Fruit fly (Drosophila melanogaster) whole organism, embryonic: Measurements from ENCODE around the gene CG17329.

Experiments used
- Bteb2 ChIP-seq: fragments of 200-800 bp; sonication (Bioruptor generic); optimal IDR thresholded peaks from 2 replicates; lab custom pipeline; 2016; ENCODE audit warnings: missing biosample characterization, missing genetic modification characterization
- CG10979 ChIP-seq: fragments of 200-800 bp; sonication (Bioruptor generic); optimal IDR thresholded peaks from 2 replicates; lab custom pipeline; 2018; ENCODE audit warnings: missing biosample characterization, mild to moderate bottlenecking, missing genetic modification characterization, moderate library complexity
- CG11085 ChIP-seq: fragments of 200-800 bp; sonication (Bioruptor generic); IDR thresholded peaks from 2 replicates; pipeline ENCODE4 v1.3.6; 2022; ENCODE audit warnings: missing biosample characterization, missing genetic modification characterization
- CG11093 ChIP-seq: fragments of 200-800 bp; sonication (Bioruptor generic); IDR thresholded peaks from 3 replicates; pipeline ENCODE4 v1.3.6; 2022; ENCODE audit warnings: missing biosample characterization, missing genetic modification characterization
- CG11560 ChIP-seq: fragments of 200-800 bp; sonication (Bioruptor generic); IDR thresholded peaks from 3 replicates; pipeline ENCODE4 v1.3.6; 2022; ENCODE audit warnings: missing biosample characterization, missing genetic modification characterization
- CG11723 ChIP-seq: fragments of 200-800 bp; sonication (Bioruptor generic); optimal IDR thresholded peaks from 2 replicates; lab custom pipeline; 2017; ENCODE audit warnings: missing biosample characterization, mild to moderate bottlenecking, missing genetic modification characterization
- CG13624 ChIP-seq: fragments of 200-800 bp; sonication (Bioruptor generic); optimal IDR thresholded peaks from 2 replicates; lab custom pipeline; 2016; ENCODE audit warnings: missing biosample characterization, missing genetic modification characterization
- CG13775 ChIP-seq: fragments of 200-800 bp; sonication (Bioruptor generic); optimal IDR thresholded peaks from 3 replicates; lab custom pipeline; 2017; ENCODE audit warnings: missing biosample characterization, mild to moderate bottlenecking, missing genetic modification characterization
- CG1603 ChIP-seq: fragments of 200-800 bp; sonication (Bioruptor generic); optimal IDR thresholded peaks from 2 replicates; lab custom pipeline; 2019; ENCODE audit warnings: missing biosample characterization, mild to moderate bottlenecking, missing genetic modification characterization, moderate library complexity
- CG1647 ChIP-seq: fragments of 200-800 bp; sonication (Bioruptor generic); optimal IDR thresholded peaks from 3 replicates; lab custom pipeline; 2016; ENCODE audit warnings: missing biosample characterization, missing genetic modification characterization
- CG17385 ChIP-seq: fragments of 200-800 bp; sonication (Bioruptor generic); optimal IDR thresholded peaks from 3 replicates; lab custom pipeline; 2018; ENCODE audit warnings: missing biosample characterization, mild to moderate bottlenecking, missing genetic modification characterization
- CG17568 ChIP-seq: fragments of 200-800 bp; sonication (Bioruptor generic); optimal IDR thresholded peaks from 2 replicates; lab custom pipeline; 2018; ENCODE audit warnings: missing biosample characterization, mild to moderate bottlenecking, missing genetic modification characterization, moderate library complexity
- CG18476 ChIP-seq: fragments of 200-800 bp; sonication (Bioruptor generic); optimal IDR thresholded peaks from 2 replicates; lab custom pipeline; 2016; ENCODE audit warnings: missing biosample characterization, mild to moderate bottlenecking, missing genetic modification characterization
- CG2202 ChIP-seq: fragments of 200-800 bp; sonication (Bioruptor generic); optimal IDR thresholded peaks from 2 replicates; lab custom pipeline; 2018; ENCODE audit warnings: missing biosample characterization, mild to moderate bottlenecking, missing genetic modification characterization
- CG3838 ChIP-seq: fragments of 200-800 bp; sonication (Bioruptor generic); optimal IDR thresholded peaks from 3 replicates; lab custom pipeline; 2016; ENCODE audit warnings: missing biosample characterization, missing genetic modification characterization
- CG3995 ChIP-seq: fragments of 200-800 bp; sonication (Bioruptor generic); optimal IDR thresholded peaks from 3 replicates; lab custom pipeline; 2016; ENCODE audit warnings: missing biosample characterization, missing genetic modification characterization
- CG42726 ChIP-seq: fragments of 200-800 bp; sonication (Bioruptor generic); IDR thresholded peaks from 2 replicates; pipeline ENCODE4 v1.3.6; 2022; ENCODE audit warnings: missing biosample characterization, missing genetic modification characterization; ENCODE audit not compliant: partially characterized antibody
- CG4360 ChIP-seq: fragments of 200-800 bp; sonication (Bioruptor generic); IDR thresholded peaks from 2 replicates; pipeline ENCODE4 v1.3.6; 2022; ENCODE audit warnings: missing biosample characterization, missing genetic modification characterization
- CG5245 ChIP-seq: fragments of 200-800 bp; sonication (Bioruptor generic); optimal IDR thresholded peaks from 3 replicates; lab custom pipeline; 2016; ENCODE audit warnings: missing biosample characterization, missing genetic modification characterization
- CG7556 ChIP-seq: fragments of 200-800 bp; sonication (Bioruptor generic); optimal IDR thresholded peaks from 2 replicates; lab custom pipeline; 2017; ENCODE audit warnings: missing biosample characterization, mild to moderate bottlenecking, missing genetic modification characterization
- CG9727 ChIP-seq: fragments of 200-800 bp; sonication (Bioruptor generic); optimal IDR thresholded peaks from 3 replicates; lab custom pipeline; 2017; ENCODE audit warnings: missing biosample characterization, mild to moderate bottlenecking, missing genetic modification characterization
- Gug ChIP-seq: fragments of 200-800 bp; sonication (Bioruptor generic); IDR thresholded peaks from 4 replicates; pipeline ENCODE4 v1.3.6; 2022; ENCODE audit warnings: missing biosample characterization, missing genetic modification characterization
- HLH54F ChIP-seq: fragments of 200-800 bp; sonication (Bioruptor generic); optimal IDR thresholded peaks from 3 replicates; lab custom pipeline; 2016; ENCODE audit warnings: missing biosample characterization, missing genetic modification characterization
- HLHmδ ChIP-seq: fragments of 200-800 bp; sonication (Bioruptor generic); optimal IDR thresholded peaks from 2 replicates; lab custom pipeline; 2018; ENCODE audit warnings: missing biosample characterization, mild to moderate bottlenecking, missing genetic modification characterization, moderate library complexity
- Hr3 ChIP-seq: fragments of 200-800 bp; sonication (Bioruptor generic); optimal IDR thresholded peaks from 3 replicates; lab custom pipeline; 2016; ENCODE audit warnings: missing biosample characterization, missing genetic modification characterization
- Hr39 ChIP-seq: fragments of >200 bp; optimal IDR thresholded peaks from 2 replicates; lab custom pipeline; 2017
- Lpt ChIP-seq: fragments of >200 bp; optimal IDR thresholded peaks from 2 replicates; lab custom pipeline; 2018; ENCODE audit warnings: missing biosample characterization, missing genetic modification characterization
- Med ChIP-seq: fragments of 200-800 bp; sonication (Bioruptor generic); peaks from one replicate; lab custom pipeline; 2016; ENCODE audit warnings: missing biosample characterization, missing genetic modification characterization, mild to moderate bottlenecking, inconsistent platforms, moderate library complexity
- Mrtf ChIP-seq: fragments of 200-800 bp; sonication (Bioruptor generic); IDR thresholded peaks from 3 replicates; pipeline ENCODE4 v1.3.6; 2022; ENCODE audit warnings: missing biosample characterization, missing genetic modification characterization
- Sox100B ChIP-seq: fragments of 200-800 bp; sonication (Bioruptor generic); optimal IDR thresholded peaks from 3 replicates; lab custom pipeline; 2018; ENCODE audit warnings: missing biosample characterization, mild to moderate bottlenecking, missing genetic modification characterization
- Spps ChIP-seq: fragments of 200-800 bp; sonication (Bioruptor generic); optimal IDR thresholded peaks from 2 replicates; lab custom pipeline; 2018; ENCODE audit warnings: missing biosample characterization, mild to moderate bottlenecking, missing genetic modification characterization
- Ssrp ChIP-seq: fragments of 200-800 bp; sonication (Bioruptor generic); optimal IDR thresholded peaks from 2 replicates; lab custom pipeline; 2018; ENCODE audit warnings: missing biosample characterization, mild to moderate bottlenecking, missing genetic modification characterization, moderate library complexity
- ara ChIP-seq: fragments of 200-800 bp; sonication (Bioruptor generic); IDR thresholded peaks from 2 replicates; pipeline ENCODE4 v1.3.6; 2022; ENCODE audit warnings: missing biosample characterization, missing genetic modification characterization
- bcd ChIP-seq: fragments of 200-800 bp; sonication (Bioruptor generic); optimal IDR thresholded peaks from 2 replicates; lab custom pipeline; 2017; ENCODE audit warnings: missing biosample characterization, mild to moderate bottlenecking, missing genetic modification characterization
- cad ChIP-seq: fragments of >200 bp; optimal IDR thresholded peaks from 2 replicates; lab custom pipeline; 2017; ENCODE audit warnings: missing biosample characterization, missing genetic modification characterization
- chinmo ChIP-seq: fragments of 200-800 bp; sonication (Bioruptor generic); IDR thresholded peaks from 4 replicates; pipeline ENCODE4 v1.3.6; 2022; ENCODE audit warnings: missing biosample characterization, missing genetic modification characterization; ENCODE audit not compliant: partially characterized antibody
- crp ChIP-seq, 2 experiments: fragments of 200-800 bp; sonication (Bioruptor generic); optimal IDR thresholded peaks; 2 replicates in 1 of 2; 3 replicates in 1 of 2; lab custom pipeline; 2017; ENCODE audit warnings: missing biosample characterization in 2 of 2, missing genetic modification characterization in 2 of 2, mild to moderate bottlenecking in 1 of 2, moderate library complexity in 1 of 2
- da ChIP-seq: fragments of 200-800 bp; sonication (Bioruptor generic); optimal IDR thresholded peaks from 2 replicates; lab custom pipeline; 2016; ENCODE audit warnings: missing biosample characterization, missing genetic modification characterization
- en ChIP-seq: fragments of 200-800 bp; sonication (Bioruptor generic); optimal IDR thresholded peaks from 2 replicates; lab custom pipeline; 2016; ENCODE audit warnings: missing biosample characterization, missing genetic modification characterization
- gro ChIP-seq: fragments of 200-800 bp; sonication (Bioruptor generic); optimal IDR thresholded peaks from 2 replicates; lab custom pipeline; 2016; ENCODE audit warnings: missing biosample characterization, missing genetic modification characterization
- jumu ChIP-seq: fragments of 200-800 bp; sonication (Bioruptor generic); optimal IDR thresholded peaks from 3 replicates; lab custom pipeline; 2016; ENCODE audit warnings: missing biosample characterization, missing genetic modification characterization
- luna ChIP-seq: fragments of 200-800 bp; sonication (Bioruptor generic); optimal IDR thresholded peaks from 2 replicates; lab custom pipeline; 2016; ENCODE audit warnings: missing biosample characterization, missing genetic modification characterization
- mam ChIP-seq: fragments of 200-800 bp; sonication (Bioruptor generic); optimal IDR thresholded peaks from 3 replicates; lab custom pipeline; 2016; ENCODE audit warnings: missing biosample characterization, missing genetic modification characterization
- mirr ChIP-seq: fragments of 200-800 bp; sonication (Bioruptor generic); optimal IDR thresholded peaks from 3 replicates; lab custom pipeline; 2018; ENCODE audit warnings: missing biosample characterization, mild to moderate bottlenecking, missing genetic modification characterization
- nmo ChIP-seq: fragments of 200-800 bp; sonication (Bioruptor generic); optimal IDR thresholded peaks from 2 replicates; lab custom pipeline; 2018; ENCODE audit warnings: missing biosample characterization, mild to moderate bottlenecking, missing genetic modification characterization, moderate library complexity
- pho ChIP-seq: fragments of 200-800 bp; sonication (Bioruptor generic); optimal IDR thresholded peaks from 2 replicates; lab custom pipeline; 2016; ENCODE audit warnings: missing biosample characterization, missing genetic modification characterization
- pnt ChIP-seq: fragments of 200-800 bp; sonication (Bioruptor generic); optimal IDR thresholded peaks from 3 replicates; lab custom pipeline; 2016; ENCODE audit warnings: missing biosample characterization, missing genetic modification characterization
- sisA ChIP-seq: fragments of 200-800 bp; sonication (Bioruptor generic); IDR thresholded peaks from 2 replicates; pipeline ENCODE4 v1.3.6; 2022; ENCODE audit warnings: missing biosample characterization, missing genetic modification characterization
- tap ChIP-seq: fragments of 200-800 bp; optimal IDR thresholded peaks from 3 replicates; lab custom pipeline; 2019; ENCODE audit warnings: missing biosample characterization, mild to moderate bottlenecking, missing genetic modification characterization, moderate library complexity
- tna ChIP-seq: fragments of 200-800 bp; sonication (Bioruptor generic); IDR thresholded peaks from 2 replicates; pipeline ENCODE4 v1.3.6; 2022; ENCODE audit warnings: missing biosample characterization, missing genetic modification characterization; ENCODE audit not compliant: partially characterized antibody
- toy ChIP-seq: fragments of 200-800 bp; sonication (Bioruptor generic); IDR thresholded peaks from 2 replicates; pipeline ENCODE4 v1.3.6; 2022; ENCODE audit warnings: missing biosample characterization, missing genetic modification characterization
- z ChIP-seq: fragments of 200-800 bp; sonication (Bioruptor generic); IDR thresholded peaks from 3 replicates; pipeline ENCODE4 v1.3.6; 2022; ENCODE audit warnings: missing biosample characterization, missing genetic modification characterization

CG17329 gene

DNA sequence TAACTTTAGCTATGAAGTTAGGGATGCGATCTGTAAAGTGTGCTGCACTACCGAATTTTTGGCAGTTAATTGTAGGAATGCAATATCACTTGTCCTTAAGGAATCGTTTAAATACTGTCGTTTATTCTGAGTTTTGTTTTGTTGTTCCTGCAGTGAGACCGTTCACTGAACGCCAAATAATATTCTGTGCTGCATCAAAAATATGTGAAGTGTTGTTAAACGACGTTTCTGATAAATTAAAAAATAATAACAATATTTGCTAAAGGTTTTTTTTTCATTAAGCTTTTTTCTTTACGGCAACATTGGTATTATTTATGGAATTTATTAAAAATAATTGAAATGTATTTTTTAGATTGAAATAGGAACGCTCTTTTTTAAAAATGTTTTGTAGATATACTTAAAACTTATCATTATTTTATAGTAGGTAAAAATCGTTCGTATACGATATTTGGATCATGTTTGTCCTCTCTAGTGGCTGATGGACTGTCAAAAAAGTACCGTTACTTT lies 11.7 kb downstream of the CG17329 start, which contains the start of gene GMF (continued):
- no peak for TF ChIP-seq chinmo (GFP tag; lab: Robert Waterston, UW)
- TF ChIP-seq Med (GFP tag; lab: Kevin White, UChicago) = peak; percentile 63
- no peak for TF ChIP-seq CG11093 (GFP tag; lab: Robert Waterston, UW)
- TF ChIP-seq CG10979 = peak; percentile 63
- TF ChIP-seq CG1603 (tag; lab: Kevin White, UChicago) = no peak
- no peak for TF ChIP-seq toy (GFP tag; lab: Robert Waterston, UW)
- no peak for TF ChIP-seq HLHmδ (GFP tag; lab: Kevin White, UChicago)
- TF ChIP-seq ara = no peak
- no peak for TF ChIP-seq Gug
- no peak for TF ChIP-seq CG17568 (GFP tag; lab: Kevin White, UChicago)
- peak; percentile 53 for TF ChIP-seq CG3995 (GFP tag; lab: Kevin White, UChicago)
- no peak for TF ChIP-seq gro (GFP tag; lab: Kevin White, UChicago)
- no peak for TF ChIP-seq Hr39 (lab: Kevin White, UChicago)
- peak; percentile 41 for TF ChIP-seq Ssrp (tag; lab: Kevin White, UChicago)
- TF ChIP-seq CG5245 (GFP tag; lab: Kevin White, UChicago) = no peak
- peak; percentile 37 for TF ChIP-seq Hr3
- TF ChIP-seq Sox100B (GFP tag; lab: Kevin White, UChicago) = peak; percentile 31
- TF ChIP-seq cad = no peak
- no peak for TF ChIP-seq CG1647 (GFP tag; lab: Kevin White, UChicago)
- TF ChIP-seq Bteb2 (GFP tag; lab: Kevin White, UChicago) = peak; percentile 6
- no peak for TF ChIP-seq CG11560 (tag; lab: Robert Waterston, UW)
- TF ChIP-seq HLH54F (GFP tag; lab: Kevin White, UChicago) = peak; percentile 7
- TF ChIP-seq CG13775 (GFP tag; lab: Kevin White, UChicago) = no peak
- TF ChIP-seq da = no peak
- TF ChIP-seq mam (GFP tag; lab: Kevin White, UChicago) = no peak
- TF ChIP-seq crp (GFP tag; optimal IDR thresholded peaks at IDR 0.05; lab: Kevin White, UChicago) = peak in 1 of 2 experiments; percentile 21
- peak; percentile 30 for TF ChIP-seq CG7556 (GFP tag; lab: Kevin White, UChicago)
- TF ChIP-seq Lpt (GFP tag; lab: Kevin White, UChicago) = no peak
- TF ChIP-seq bcd (GFP tag; lab: Kevin White, UChicago) = no peak
- TF ChIP-seq CG3838 (GFP tag; lab: Kevin White, UChicago) = no peak
- TF ChIP-seq pho = peak; percentile 12
- peak; percentile 38 for TF ChIP-seq CG17385 (GFP tag; lab: Kevin White, UChicago)
- peak; percentile 50 for TF ChIP-seq CG9727 (GFP tag; lab: Kevin White, UChicago)
- no peak for TF ChIP-seq mirr (GFP tag; lab: Kevin White, UChicago)
- no peak for TF ChIP-seq tap
- no peak for TF ChIP-seq jumu
- no peak for TF ChIP-seq pnt
- TF ChIP-seq CG11723 = no peak
- TF ChIP-seq CG18476 = peak; percentile 29
- TF ChIP-seq CG11085 (GFP tag; lab: Robert Waterston, UW) = no peak
- TF ChIP-seq CG4360 (GFP tag; lab: Robert Waterston, UW) = no peak
- no peak for TF ChIP-seq tna (GFP tag; lab: Robert Waterston, UW)
- TF ChIP-seq CG2202 (tag; lab: Kevin White, UChicago) = no peak
- peak; percentile 75 for TF ChIP-seq nmo (GFP tag; lab: Kevin White, UChicago)
- no peak for TF ChIP-seq Spps (tag; lab: Kevin White, UChicago)
- no peak for TF ChIP-seq sisA
- TF ChIP-seq z = no peak
- TF ChIP-seq en = no peak
- no peak for TF ChIP-seq CG42726 (GFP tag; lab: Robert Waterston, UW)
- no peak for TF ChIP-seq Mrtf (GFP tag; lab: Robert Waterston, UW)
- no peak for TF ChIP-seq CG13624
- TF ChIP-seq luna = no peak
